Fruit fly (Drosophila melanogaster) whole organism, prepupa: ENCODE data around the gene EndoU.

Source experiments
- Blimp-1 ChIP-seq: fragments of 200-800 bp; sonication (Bioruptor generic); optimal IDR thresholded peaks from 3 replicates; lab custom pipeline; 2017; ENCODE audit warnings: missing biosample characterization, missing genetic modification characterization, mild to moderate bottlenecking, moderate library complexity, missing genetic modification reagents
- CG10631 ChIP-seq: fragments of 200-800 bp; sonication (Bioruptor generic); optimal IDR thresholded peaks from 2 replicates; lab custom pipeline; 2016; ENCODE audit warnings: missing biosample characterization, missing genetic modification characterization
- CG10669 ChIP-seq: fragments of 200-800 bp; sonication (Bioruptor generic); optimal IDR thresholded peaks from 3 replicates; lab custom pipeline; 2018; ENCODE audit warnings: missing biosample characterization, mild to moderate bottlenecking, missing genetic modification characterization, moderate library complexity
- CG11294 ChIP-seq: fragments of 200-800 bp; sonication (Bioruptor generic); IDR thresholded peaks from 2 replicates; pipeline ENCODE4 v1.3.6; 2022; ENCODE audit warnings: missing biosample characterization, missing genetic modification characterization
- CG11902 ChIP-seq: fragments of 200-800 bp; sonication (Bioruptor generic); optimal IDR thresholded peaks from 3 replicates; lab custom pipeline; 2016; ENCODE audit warnings: missing biosample characterization, missing genetic modification characterization
- CG15336 ChIP-seq: fragments of 200-800 bp; sonication (Bioruptor generic); IDR thresholded peaks from 2 replicates; pipeline ENCODE4 v1.3.6; 2022; ENCODE audit warnings: missing biosample characterization, missing genetic modification characterization
- CG31627 ChIP-seq: fragments of 200-800 bp; sonication (Bioruptor generic); optimal IDR thresholded peaks from 3 replicates; lab custom pipeline; 2016; ENCODE audit warnings: missing biosample characterization, missing genetic modification characterization
- CG32006 ChIP-seq: fragments of 200-800 bp; sonication (Bioruptor generic); optimal IDR thresholded peaks from 3 replicates; lab custom pipeline; 2017; ENCODE audit warnings: missing biosample characterization, mild to moderate bottlenecking, missing genetic modification characterization
- CG34406 ChIP-seq: fragments of 200-800 bp; sonication (Bioruptor generic); optimal IDR thresholded peaks from 3 replicates; lab custom pipeline; 2016; ENCODE audit warnings: missing biosample characterization, missing genetic modification characterization
- CG4318 ChIP-seq: fragments of 200-800 bp; sonication (Bioruptor generic); optimal IDR thresholded peaks from 3 replicates; lab custom pipeline; 2017; ENCODE audit warnings: missing biosample characterization, mild to moderate bottlenecking, missing genetic modification characterization
- CG6276 ChIP-seq: fragments of 200-800 bp; sonication (Bioruptor generic); optimal IDR thresholded peaks from 2 replicates; lab custom pipeline; 2017; ENCODE audit warnings: missing biosample characterization, mild to moderate bottlenecking, missing genetic modification characterization
- CG6792 ChIP-seq: fragments of 200-800 bp; sonication (Bioruptor generic); optimal IDR thresholded peaks from 3 replicates; lab custom pipeline; 2016; ENCODE audit warnings: missing biosample characterization, missing genetic modification characterization
- CG6808 ChIP-seq: fragments of 200-800 bp; sonication (Bioruptor generic); optimal IDR thresholded peaks from 3 replicates; lab custom pipeline; 2017; ENCODE audit warnings: missing biosample characterization, missing genetic modification characterization, mild to moderate bottlenecking, moderate library complexity, missing genetic modification reagents
- CG8319 ChIP-seq: fragments of 200-800 bp; sonication (Bioruptor generic); optimal IDR thresholded peaks from 3 replicates; lab custom pipeline; 2016; ENCODE audit warnings: missing biosample characterization, missing genetic modification characterization
- Eip78C ChIP-seq: fragments of 200-800 bp; sonication (Bioruptor generic); peaks from one replicate; lab custom pipeline; 2016; ENCODE audit warnings: missing biosample characterization, missing genetic modification characterization
- Ets21C ChIP-seq: fragments of 200-800 bp; sonication (Bioruptor generic); optimal IDR thresholded peaks from 3 replicates; lab custom pipeline; 2016; ENCODE audit warnings: missing biosample characterization, missing genetic modification characterization
- Ets96B ChIP-seq: fragments of 200-800 bp; optimal IDR thresholded peaks from 2 replicates; lab custom pipeline; 2019; ENCODE audit warnings: missing biosample characterization, mild to moderate bottlenecking, missing genetic modification characterization, moderate library complexity
- Gug ChIP-seq: fragments of 200-800 bp; sonication (Bioruptor generic); IDR thresholded peaks from 2 replicates; pipeline ENCODE4 v1.3.6; 2022; ENCODE audit warnings: missing biosample characterization, missing genetic modification characterization
- Hr38 ChIP-seq: sonication (Bioruptor generic); optimal IDR thresholded peaks from 2 replicates; lab custom pipeline; 2016; ENCODE audit warnings: missing biosample characterization, missing genetic modification characterization
- Hr39 ChIP-seq: fragments of 200-800 bp; sonication (Bioruptor generic); optimal IDR thresholded peaks from 2 replicates; lab custom pipeline; 2016; ENCODE audit warnings: missing biosample characterization, missing genetic modification characterization
- Hr4 ChIP-seq: fragments of 200-800 bp; sonication (Bioruptor generic); optimal IDR thresholded peaks from 3 replicates; lab custom pipeline; 2016; ENCODE audit warnings: missing biosample characterization, missing genetic modification characterization
- Lpt ChIP-seq: fragments of 200-800 bp; sonication (Bioruptor generic); optimal IDR thresholded peaks from 3 replicates; lab custom pipeline; 2016; ENCODE audit warnings: missing biosample characterization, missing genetic modification characterization
- Met ChIP-seq: fragments of 200-800 bp; sonication (Bioruptor generic); optimal IDR thresholded peaks from 3 replicates; lab custom pipeline; 2016; ENCODE audit warnings: missing biosample characterization, missing genetic modification characterization
- OdsH ChIP-seq: fragments of 200-800 bp; sonication (Bioruptor generic); optimal IDR thresholded peaks from 3 replicates; lab custom pipeline; 2016; ENCODE audit warnings: missing biosample characterization, missing genetic modification characterization
- Smox ChIP-seq: fragments of 200-800 bp; sonication (Bioruptor generic); optimal IDR thresholded peaks from 3 replicates; lab custom pipeline; 2016; ENCODE audit warnings: missing biosample characterization, missing genetic modification characterization
- Sox102F ChIP-seq: fragments of 200-800 bp; sonication (Bioruptor generic); optimal IDR thresholded peaks from 2 replicates; lab custom pipeline; 2016; ENCODE audit warnings: missing biosample characterization, mild to moderate bottlenecking, missing genetic modification characterization
- Sox14 ChIP-seq: fragments of 200-800 bp; sonication (Bioruptor generic); optimal IDR thresholded peaks from 3 replicates; lab custom pipeline; 2016; ENCODE audit warnings: missing biosample characterization, missing genetic modification characterization
- achi ChIP-seq: fragments of 200-800 bp; sonication (Bioruptor generic); optimal IDR thresholded peaks from 3 replicates; lab custom pipeline; 2016; ENCODE audit warnings: missing biosample characterization, missing genetic modification characterization
- acj6 ChIP-seq: fragments of 200-800 bp; sonication (Bioruptor generic); optimal IDR thresholded peaks from 3 replicates; lab custom pipeline; 2016; ENCODE audit warnings: missing biosample characterization, missing genetic modification characterization
- cyc ChIP-seq: fragments of 200-800 bp; sonication (Bioruptor generic); optimal IDR thresholded peaks from 3 replicates; lab custom pipeline; 2016; ENCODE audit warnings: missing biosample characterization, missing genetic modification characterization
- dac ChIP-seq: fragments of 200-800 bp; sonication (Bioruptor generic); optimal IDR thresholded peaks from 2 replicates; lab custom pipeline; 2017; ENCODE audit warnings: missing biosample characterization, mild to moderate bottlenecking, missing genetic modification characterization
- dsx ChIP-seq: fragments of 200-800 bp; optimal IDR thresholded peaks from 3 replicates; lab custom pipeline; 2019; ENCODE audit warnings: missing biosample characterization, mild to moderate bottlenecking, missing genetic modification characterization, moderate library complexity; ENCODE audit not compliant: poor library complexity, severe bottlenecking
- eg ChIP-seq: fragments of 200-800 bp; sonication (Bioruptor generic); IDR thresholded peaks from 3 replicates; pipeline ENCODE4 v1.3.6; 2022; ENCODE audit warnings: missing biosample characterization, missing genetic modification characterization
- esn ChIP-seq: fragments of 200-800 bp; sonication (Bioruptor generic); optimal IDR thresholded peaks from 2 replicates; lab custom pipeline; 2016; ENCODE audit warnings: missing biosample characterization, mild to moderate bottlenecking, missing genetic modification characterization, moderate library complexity
- fd59A ChIP-seq: fragments of 200-800 bp; sonication (Bioruptor generic); optimal IDR thresholded peaks from 2 replicates; lab custom pipeline; 2017; ENCODE audit warnings: missing biosample characterization, mild to moderate bottlenecking, missing genetic modification characterization, missing genetic modification reagents
- fkh ChIP-seq: fragments of 200-800 bp; sonication (Bioruptor generic); optimal IDR thresholded peaks from 3 replicates; lab custom pipeline; 2017; ENCODE audit warnings: missing biosample characterization, mild to moderate bottlenecking, missing genetic modification characterization, moderate library complexity
- lz ChIP-seq: fragments of 200-800 bp; sonication (Bioruptor generic); optimal IDR thresholded peaks from 3 replicates; lab custom pipeline; 2016; ENCODE audit warnings: missing biosample characterization, missing genetic modification characterization
- salr ChIP-seq, 2 experiments: fragments of 200-800 bp; sonication (Bioruptor generic); optimal IDR thresholded peaks; 3 replicates each; lab custom pipeline; 2016 to 2018; ENCODE audit warnings: missing biosample characterization in 2 of 2, missing genetic modification characterization in 2 of 2, mild to moderate bottlenecking in 1 of 2
- spab ChIP-seq: fragments of 200-800 bp; sonication (Bioruptor generic); optimal IDR thresholded peaks from 2 replicates; lab custom pipeline; 2017; ENCODE audit warnings: missing biosample characterization, mild to moderate bottlenecking, missing genetic modification characterization, missing genetic modification reagents
- svp ChIP-seq: fragments of 200-800 bp; sonication (Bioruptor generic); peaks from one replicate; lab custom pipeline; 2016; ENCODE audit warnings: missing biosample characterization, missing genetic modification characterization
- topi ChIP-seq: fragments of 200-800 bp; sonication (Bioruptor generic); optimal IDR thresholded peaks from 3 replicates; lab custom pipeline; 2016; ENCODE audit warnings: missing biosample characterization, missing genetic modification characterization
- vri ChIP-seq: fragments of 200-800 bp; sonication (Bioruptor generic); optimal IDR thresholded peaks from 3 replicates; lab custom pipeline; 2016; ENCODE audit warnings: missing biosample characterization, mild to moderate bottlenecking, missing genetic modification characterization

EndoU gene

DNA sequence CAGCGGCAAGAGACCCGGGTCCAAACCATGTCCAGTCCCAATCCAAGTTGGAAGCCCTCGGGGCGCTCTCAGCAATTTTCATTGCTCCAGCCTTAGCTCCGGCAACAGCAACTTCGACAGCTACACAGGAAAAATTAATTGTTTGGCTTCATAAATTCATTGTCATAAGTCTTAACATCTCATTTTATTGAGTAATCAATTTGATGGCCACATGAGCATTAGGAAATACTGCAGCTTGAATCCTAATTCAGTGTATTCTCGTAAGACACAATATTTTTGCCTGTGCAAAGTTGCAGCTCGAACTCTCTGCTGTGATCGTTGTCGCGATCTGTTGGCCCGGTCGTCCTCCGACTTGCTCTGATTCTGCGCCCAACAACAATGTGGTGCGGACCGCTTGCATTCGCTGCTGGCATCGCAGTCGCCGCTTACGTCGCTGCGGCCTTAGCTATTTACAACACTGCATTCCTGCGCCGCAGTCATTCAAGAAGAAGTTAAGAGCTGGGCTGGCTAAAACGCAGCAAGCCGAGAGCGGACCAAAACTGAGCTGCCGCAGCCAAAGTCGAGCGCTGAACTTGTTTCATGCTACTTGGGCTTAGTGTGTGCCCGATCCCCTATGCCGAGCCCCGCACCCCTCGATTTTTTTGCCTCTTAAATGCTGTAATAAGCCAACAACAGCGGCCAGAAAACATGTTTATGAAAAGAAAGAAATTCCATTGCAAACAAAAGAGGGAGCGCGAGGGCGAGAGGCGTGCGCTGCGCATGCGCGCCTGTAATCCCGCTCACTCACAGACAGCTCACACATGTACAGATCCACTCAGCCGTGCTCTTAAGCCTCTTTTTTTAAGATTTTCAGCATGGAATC is 11.4 kb downstream of the EndoU start (continued):
- TF ChIP-seq OdsH (peak; percentile 97), fkh (GFP tag; lab: Kevin White, UChicago) (no peak), Gug (GFP tag; lab: Robert Waterston, UW) (peak; percentile 90), Hr38 (no peak), CG34406 (GFP tag; lab: Kevin White, UChicago) (peak; percentile 95), acj6 (GFP tag; lab: Kevin White, UChicago) (peak; percentile 97), achi (GFP tag; lab: Kevin White, UChicago) (peak; percentile 96), lz (GFP tag; lab: Kevin White, UChicago) (peak; percentile 96), CG11294 (GFP tag; lab: Robert Waterston, UW) (peak; percentile 84), dsx (peak; percentile 94), CG8319 (GFP tag; lab: Kevin White, UChicago) (peak; percentile 94), CG6792 (GFP tag; lab: Kevin White, UChicago) (peak; percentile 97), Ets21C (GFP tag; lab: Kevin White, UChicago) (peak; percentile 93), eg (GFP tag; lab: Robert Waterston, UW) (peak; percentile 95), CG11902 (peak; percentile 96), Ets96B (tag; lab: Kevin White, UChicago) (peak; percentile 96), CG10669 (GFP tag; lab: Kevin White, UChicago) (peak; percentile 96), cyc (peak; percentile 97), spab (GFP tag; lab: Kevin White, UChicago) (peak; percentile 93), CG15336 (peak; percentile 95), Lpt (GFP tag; lab: Kevin White, UChicago) (peak; percentile 86), CG4318 (GFP tag; lab: Kevin White, UChicago) (peak; percentile 88), topi (GFP tag; lab: Kevin White, UChicago) (peak; percentile 97), Met (GFP tag; lab: Kevin White, UChicago) (peak; percentile 98), dac (peak; percentile 78), Eip78C (GFP tag; lab: Kevin White, UChicago) (peak; percentile 99), Sox14 (GFP tag; lab: Kevin White, UChicago) (peak; percentile 97), Sox102F (GFP tag; lab: Kevin White, UChicago) (peak; percentile 95), salr (GFP tag; optimal IDR thresholded peaks at IDR 0.05; lab: Kevin White, UChicago) (peak; percentile 94 to 95), Smox (GFP tag; lab: Kevin White, UChicago) (peak; percentile 96), CG31627 (GFP tag; lab: Kevin White, UChicago) (peak; percentile 97), fd59A (GFP tag; lab: Kevin White, UChicago) (peak; percentile 92), CG6808 (GFP tag; lab: Kevin White, UChicago) (peak; percentile 85), CG6276 (peak; percentile 89), vri (GFP tag; lab: Kevin White, UChicago) (peak; percentile 87), esn (GFP tag; lab: Kevin White, UChicago) (peak; percentile 98)

DNA sequence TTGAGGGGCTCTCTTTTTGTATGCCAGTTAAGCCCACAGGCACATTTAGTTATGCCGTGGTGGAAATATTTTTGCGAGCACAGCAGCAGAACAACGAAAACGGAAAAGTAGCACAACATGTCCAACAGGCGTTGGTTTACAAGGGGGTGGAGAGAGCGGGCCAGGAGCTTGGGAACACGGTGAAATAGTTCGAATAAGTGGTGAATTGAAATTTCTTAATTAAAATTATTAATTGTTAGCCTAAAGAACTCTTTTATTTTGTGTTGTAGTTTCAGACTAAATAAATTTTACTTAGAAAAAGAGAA is 12.0 kb downstream of the EndoU start:
- TF ChIP-seq cyc (no peak), achi (GFP tag; lab: Kevin White, UChicago) (peak; percentile 4), CG32006 (GFP tag; lab: Kevin White, UChicago) (peak; percentile 28), Hr39 (no peak), lz (GFP tag; lab: Kevin White, UChicago) (no peak), svp (GFP tag; lab: Kevin White, UChicago) (peak; percentile 31), Hr4 (GFP tag; lab: Kevin White, UChicago) (peak; percentile 15), Blimp-1 (GFP tag; lab: Kevin White, UChicago) (no peak), CG10631 (GFP tag; lab: Kevin White, UChicago) (peak; percentile 29)
